Worm (Caenorhabditis elegans): ENCODE data around the gene F48E8.4.

Gene F48E8.4

DNA sequence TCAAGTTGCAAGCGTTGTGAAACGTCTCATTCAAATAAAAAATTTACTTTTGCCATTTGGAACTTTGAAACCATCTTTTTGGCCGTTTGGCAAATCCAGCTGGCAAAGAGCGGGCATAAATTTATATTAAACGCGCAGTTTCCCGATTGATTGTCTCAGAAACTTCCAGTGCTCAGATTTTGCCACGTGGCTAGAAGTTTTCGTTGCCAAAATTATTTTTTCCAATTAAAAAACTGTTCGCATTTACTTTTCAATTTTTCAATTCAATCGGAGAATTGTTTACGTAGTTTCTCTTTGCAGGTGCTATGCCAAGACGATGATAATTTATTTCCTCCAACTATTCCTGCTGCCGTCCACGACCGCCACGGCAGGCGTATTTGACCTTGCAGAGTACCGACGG is at the start of gene F48E8.4:
TSS of gene F48E8.4 (plus strand) at position 301 of the 400 bp plus-strand sequence.
- TF ChIP-seq tbx-8 (GFP tag; optimal IDR thresholded peaks at IDR 0.05): no peak

DNA sequence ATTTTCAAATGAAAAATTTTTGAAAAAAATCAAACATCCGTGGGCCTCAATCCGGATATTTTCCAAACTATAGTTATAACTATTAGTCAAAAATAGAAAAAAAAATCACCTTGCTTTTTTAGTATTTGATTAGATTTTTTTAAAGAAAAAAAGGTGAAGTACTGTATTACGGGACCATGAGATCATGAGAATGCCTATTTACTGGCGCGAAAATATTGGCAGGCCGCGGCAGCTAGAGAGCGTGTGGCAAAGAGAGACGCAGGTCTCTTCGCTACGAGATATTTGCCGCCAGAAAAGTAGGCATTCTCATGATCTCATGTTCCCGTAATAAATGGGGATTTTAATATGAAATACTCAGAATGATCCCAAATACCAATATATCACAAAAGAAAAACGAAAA is 48.4 kb upstream of the F48E8.4 start:
- TF ChIP-seq blmp-1 (tag; optimal IDR thresholded peaks at IDR 0.05) (no peak), pha-4 (tag; optimal IDR thresholded peaks at IDR 0.05) (no peak), mep-1 (tag; optimal IDR thresholded peaks at IDR 0.05) (no peak), bed-3 (GFP tag; optimal IDR thresholded peaks at IDR 0.05) (no peak), drap-1 (GFP tag; optimal IDR thresholded peaks at IDR 0.05) (no peak), ces-1 (GFP tag; optimal IDR thresholded peaks at IDR 0.05) (no peak), unc-120 (tag; optimal IDR thresholded peaks at IDR 0.05; ENCODE audit: poor library complexity, severe bottlenecking) (no peak), lsy-2 (tag; optimal IDR thresholded peaks at IDR 0.05) (no peak), nhr-12 (tag; optimal IDR thresholded peaks at IDR 0.05) (no peak), ceh-39 (tag; optimal IDR thresholded peaks at IDR 0.05) (no peak), mls-2 (tag; optimal IDR thresholded peaks at IDR 0.05) (no peak), ceh-83 (GFP tag; optimal IDR thresholded peaks at IDR 0.05) (no peak), snpc-4 (tag; optimal IDR thresholded peaks at IDR 0.05) (no peak), nhr-28 (tag; optimal IDR thresholded peaks at IDR 0.05) (no peak)

DNA sequence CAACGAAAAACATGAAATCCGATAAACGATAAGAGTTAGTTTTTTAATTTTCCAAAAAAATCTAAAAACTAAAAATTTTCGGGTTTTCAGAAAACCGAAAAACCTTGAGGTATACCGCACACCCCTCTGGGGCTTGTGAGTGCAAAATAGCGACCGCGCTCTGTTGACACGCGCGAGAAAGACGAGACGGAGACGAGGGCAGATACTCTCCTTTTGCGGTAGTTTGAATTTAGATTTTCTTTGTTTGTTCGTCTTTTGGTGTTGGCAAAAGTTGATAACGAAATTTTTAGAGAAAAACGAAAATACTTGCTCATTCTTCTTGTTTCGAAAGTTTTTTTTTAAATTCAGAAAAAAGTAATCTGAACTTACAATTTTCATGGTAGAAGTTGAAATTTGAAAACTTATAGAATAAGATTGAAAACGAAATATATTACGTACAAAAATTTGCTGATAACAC is 47.7 kb upstream of the F48E8.4 start, which contains the start of the genes W03A5.2 and Y32H12A.8:
TSS of gene W03A5.2 (plus strand) at position 407 of the 457 bp plus-strand sequence.
TSS of gene Y32H12A.8 (minus strand) at position 410 of the 457 bp plus-strand sequence.
- TF ChIP-seq lin-13 (tag; optimal IDR thresholded peaks at IDR 0.05) (no peak), ces-1 (GFP tag; optimal IDR thresholded peaks at IDR 0.05) (no peak), hlh-1 (tag; optimal IDR thresholded peaks at IDR 0.05) (peak; percentile 6), lsy-2 (tag; optimal IDR thresholded peaks at IDR 0.05) (peak; percentile 68), unc-120 (tag; optimal IDR thresholded peaks at IDR 0.05; ENCODE audit: poor library complexity, severe bottlenecking) (peak; percentile 88), nhr-237 (tag; optimal IDR thresholded peaks at IDR 0.05) (peak; percentile 33), mep-1 (tag; optimal IDR thresholded peaks at IDR 0.05) (peak; percentile 29), pha-4 (tag; optimal IDR thresholded peaks at IDR 0.05) (peak; percentile 24)

DNA sequence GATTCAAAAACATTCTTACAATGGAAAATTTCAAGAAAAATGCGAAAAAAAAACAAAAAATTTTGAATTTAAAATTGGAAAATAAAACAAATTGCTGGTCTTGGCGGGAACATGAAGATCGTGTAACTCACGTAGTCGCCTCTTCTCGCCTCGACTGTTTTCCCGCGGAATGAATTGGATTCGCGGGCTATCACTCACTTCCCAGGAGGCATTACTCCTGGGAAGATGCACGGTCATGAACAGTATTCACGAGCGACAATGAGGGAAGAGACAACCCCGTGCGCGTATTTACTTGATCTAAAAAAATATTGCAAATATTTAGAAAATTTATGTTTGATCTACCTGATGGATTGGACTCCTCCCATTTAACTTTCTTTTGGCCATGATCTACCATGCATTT is 47.1 kb upstream of the F48E8.4 start:
- TF ChIP-seq sem-2 (GFP tag; optimal IDR thresholded peaks at IDR 0.05) (no peak), lin-13 (tag; optimal IDR thresholded peaks at IDR 0.05) (no peak), cnd-1 (tag; optimal IDR thresholded peaks at IDR 0.05) (no peak), mls-2 (tag; optimal IDR thresholded peaks at IDR 0.05) (no peak), ham-2 (GFP tag; optimal IDR thresholded peaks at IDR 0.05) (no peak), ceh-43 (GFP tag; optimal IDR thresholded peaks at IDR 0.05) (no peak), unc-62 (GFP tag; optimal IDR thresholded peaks at IDR 0.05) (no peak), unc-120 (tag; optimal IDR thresholded peaks at IDR 0.05; ENCODE audit: poor library complexity, severe bottlenecking) (no peak), mab-5 (tag; optimal IDR thresholded peaks at IDR 0.05) (no peak), nhr-12 (tag; optimal IDR thresholded peaks at IDR 0.05) (no peak), drap-1 (GFP tag; optimal IDR thresholded peaks at IDR 0.05) (no peak)

DNA sequence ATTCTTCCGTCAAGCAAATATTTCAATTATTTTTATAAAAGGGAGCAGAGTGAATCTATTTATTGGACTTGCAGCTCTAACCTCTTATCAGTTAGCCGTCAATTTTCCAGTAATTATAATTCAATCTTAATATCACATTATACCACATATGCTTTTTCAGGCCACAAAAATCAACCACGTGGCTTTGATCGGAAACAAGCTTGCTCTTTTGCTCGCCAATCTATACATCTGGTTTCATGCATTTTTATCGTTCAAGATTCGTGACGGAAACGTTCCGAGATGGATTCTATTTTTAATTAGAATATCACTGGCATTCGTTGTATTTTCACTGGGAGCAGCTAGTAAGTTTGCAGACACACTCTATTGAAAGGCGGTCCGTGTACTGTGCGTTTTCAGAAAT is 46.3 kb upstream of the F48E8.4 start:
- TF ChIP-seq lsy-2 (tag; optimal IDR thresholded peaks at IDR 0.05) (no peak), ceh-39 (tag; optimal IDR thresholded peaks at IDR 0.05) (no peak), snpc-4 (tag; optimal IDR thresholded peaks at IDR 0.05) (no peak), nhr-237 (tag; optimal IDR thresholded peaks at IDR 0.05) (no peak), zip-8 (tag; optimal IDR thresholded peaks at IDR 0.05) (no peak), unc-120 (tag; optimal IDR thresholded peaks at IDR 0.05; ENCODE audit: poor library complexity, severe bottlenecking) (no peak), blmp-1 (tag; optimal IDR thresholded peaks at IDR 0.05) (no peak), ces-1 (GFP tag; optimal IDR thresholded peaks at IDR 0.05) (no peak), nhr-28 (tag; optimal IDR thresholded peaks at IDR 0.05) (no peak), tbx-8 (GFP tag; optimal IDR thresholded peaks at IDR 0.05) (no peak), cnd-1 (tag; optimal IDR thresholded peaks at IDR 0.05) (no peak), drap-1 (GFP tag; optimal IDR thresholded peaks at IDR 0.05) (no peak), M03D4.4 (tag; optimal IDR thresholded peaks at IDR 0.05) (no peak), ceh-43 (GFP tag; optimal IDR thresholded peaks at IDR 0.05) (no peak), ceh-83 (GFP tag; optimal IDR thresholded peaks at IDR 0.05) (no peak), mls-2 (tag; optimal IDR thresholded peaks at IDR 0.05) (no peak), nhr-76 (tag; optimal IDR thresholded peaks at IDR 0.05) (no peak), lin-13 (tag; optimal IDR thresholded peaks at IDR 0.05) (no peak)

DNA sequence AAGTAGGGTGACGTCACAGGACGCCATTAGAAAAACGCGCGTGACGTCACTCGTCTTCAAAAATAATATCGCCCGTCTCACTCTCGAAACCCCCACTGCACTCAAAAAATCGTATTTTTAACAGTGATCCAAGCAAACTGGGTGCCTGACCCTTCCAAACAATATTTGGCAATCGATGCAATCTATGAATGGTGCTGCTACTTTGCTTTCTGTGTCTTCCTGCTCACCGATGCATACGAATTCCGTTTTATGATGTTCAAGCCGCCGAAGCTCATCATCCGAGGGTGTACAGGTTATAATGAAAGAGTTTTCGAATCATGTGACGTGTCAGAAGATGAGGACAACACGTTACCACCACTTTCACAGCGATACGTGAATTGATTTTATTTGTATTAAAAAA is 45.8 kb upstream of the F48E8.4 start, which contains the start of gene W03A5.1:
TSS of gene W03A5.1 (plus strand) at position 301 of the 400 bp plus-strand sequence.
- TF ChIP-seq elt-1 (tag; optimal IDR thresholded peaks at IDR 0.05; ENCODE audit: borderline replicate concordance, insufficient read depth): no peak
- no peak for TF ChIP-seq ztf-11 (tag; optimal IDR thresholded peaks at IDR 0.05)
- peak; percentile 87 for TF ChIP-seq zip-8 (tag; optimal IDR thresholded peaks at IDR 0.05)
- TF ChIP-seq lsy-2 (tag; optimal IDR thresholded peaks at IDR 0.05): no peak
- no peak for TF ChIP-seq unc-120 (tag; optimal IDR thresholded peaks at IDR 0.05; ENCODE audit: poor library complexity, severe bottlenecking)
- no peak for TF ChIP-seq M03D4.4 (tag; optimal IDR thresholded peaks at IDR 0.05)
